Fruit fly (Drosophila melanogaster) whole organism, adult: Measurements from ENCODE around the gene Fer3.

Experiments used
- CG11617 ChIP-seq: fragments of 200-800 bp; sonication (Bioruptor generic); optimal IDR thresholded peaks from 2 replicates; lab custom pipeline; 2017; ENCODE audit warnings: mild to moderate bottlenecking, missing biosample characterization, missing genetic modification reagents, missing genetic modification characterization
- CG12768 ChIP-seq: fragments of 200-800 bp; sonication (Bioruptor generic); optimal IDR thresholded peaks from 2 replicates; lab custom pipeline; 2017; ENCODE audit warnings: missing biosample characterization, missing genetic modification characterization, mild to moderate bottlenecking, moderate library complexity, missing genetic modification reagents
- CG14711 ChIP-seq: fragments of 200-800 bp; sonication (Bioruptor generic); optimal IDR thresholded peaks from 2 replicates; lab custom pipeline; 2018; ENCODE audit warnings: missing biosample characterization, mild to moderate bottlenecking, missing genetic modification characterization, moderate library complexity
- CG1620 ChIP-seq: fragments of 200-800 bp; sonication (Bioruptor generic); optimal IDR thresholded peaks from 2 replicates; lab custom pipeline; 2016; ENCODE audit warnings: missing biosample characterization, missing genetic modification characterization
- CG33017 ChIP-seq: fragments of 200-800 bp; sonication (Bioruptor generic); optimal IDR thresholded peaks from 2 replicates; lab custom pipeline; 2018; ENCODE audit warnings: missing biosample characterization, mild to moderate bottlenecking, missing genetic modification characterization, moderate library complexity
- CG5204 ChIP-seq: fragments of 200-800 bp; sonication (Bioruptor generic); optimal IDR thresholded peaks from 2 replicates; lab custom pipeline; 2016; ENCODE audit warnings: missing biosample characterization, missing genetic modification characterization
- CG7045 ChIP-seq: fragments of 200-800 bp; sonication (Bioruptor generic); optimal IDR thresholded peaks from 2 replicates; lab custom pipeline; 2017; ENCODE audit warnings: missing biosample characterization, mild to moderate bottlenecking, missing genetic modification characterization
- CG7101 ChIP-seq: fragments of 200-800 bp; sonication (Bioruptor generic); optimal IDR thresholded peaks from 2 replicates; lab custom pipeline; 2018; ENCODE audit warnings: missing biosample characterization, mild to moderate bottlenecking, missing genetic modification characterization, moderate library complexity
- Clk ChIP-seq: fragments of 200-800 bp; sonication (Bioruptor generic); optimal IDR thresholded peaks from 2 replicates; lab custom pipeline; 2017; ENCODE audit warnings: missing biosample characterization, missing genetic modification characterization
- Crg-1 ChIP-seq: fragments of 200-800 bp; sonication (Bioruptor generic); optimal IDR thresholded peaks from 2 replicates; lab custom pipeline; 2016; ENCODE audit warnings: missing biosample characterization, missing genetic modification characterization
- Hr96 ChIP-seq: fragments of 200-800 bp; sonication (Bioruptor generic); optimal IDR thresholded peaks from 2 replicates; lab custom pipeline; 2016; ENCODE audit warnings: missing biosample characterization, missing genetic modification characterization
- Mnt ChIP-seq: fragments of 200-800 bp; sonication (Bioruptor generic); optimal IDR thresholded peaks from 2 replicates; lab custom pipeline; 2016; ENCODE audit warnings: missing biosample characterization, mild to moderate bottlenecking, missing genetic modification characterization
- bab1 ChIP-seq: fragments of 200-800 bp; sonication (Bioruptor generic); optimal IDR thresholded peaks from 3 replicates; lab custom pipeline; 2019; ENCODE audit warnings: missing biosample characterization, mild to moderate bottlenecking, missing genetic modification characterization, moderate library complexity
- cic ChIP-seq: fragments of 200-800 bp; sonication (Bioruptor generic); optimal IDR thresholded peaks from 2 replicates; lab custom pipeline; 2017; ENCODE audit warnings: missing biosample characterization, mild to moderate bottlenecking, missing genetic modification characterization, moderate library complexity
- cnc ChIP-seq, 2 experiments: fragments of >200 bp; optimal IDR thresholded peaks; 2 replicates each; lab custom pipeline; 2017
- kay ChIP-seq: fragments of 200-800 bp; sonication (Bioruptor generic); peaks from one replicate; lab custom pipeline; 2016; ENCODE audit warnings: missing biosample characterization, missing genetic modification characterization, borderline replicate concordance
- ovo ChIP-seq: fragments of 200-800 bp; sonication (Bioruptor generic); optimal IDR thresholded peaks from 2 replicates; lab custom pipeline; 2016; ENCODE audit warnings: missing biosample characterization, missing genetic modification characterization
- pad ChIP-seq: fragments of 200-800 bp; sonication (Bioruptor generic); optimal IDR thresholded peaks from 3 replicates; lab custom pipeline; 2017; ENCODE audit warnings: missing biosample characterization, missing genetic modification characterization, mild to moderate bottlenecking, moderate library complexity, missing genetic modification reagents
- tj ChIP-seq: fragments of 200-800 bp; sonication (Bioruptor generic); optimal IDR thresholded peaks from 3 replicates; lab custom pipeline; 2017; ENCODE audit warnings: missing biosample characterization, mild to moderate bottlenecking, missing genetic modification characterization, moderate library complexity
- toe ChIP-seq: fragments of 200-800 bp; sonication (Bioruptor generic); optimal IDR thresholded peaks from 2 replicates; lab custom pipeline; 2016; ENCODE audit warnings: missing biosample characterization, missing genetic modification characterization

The Fer3 gene

DNA sequence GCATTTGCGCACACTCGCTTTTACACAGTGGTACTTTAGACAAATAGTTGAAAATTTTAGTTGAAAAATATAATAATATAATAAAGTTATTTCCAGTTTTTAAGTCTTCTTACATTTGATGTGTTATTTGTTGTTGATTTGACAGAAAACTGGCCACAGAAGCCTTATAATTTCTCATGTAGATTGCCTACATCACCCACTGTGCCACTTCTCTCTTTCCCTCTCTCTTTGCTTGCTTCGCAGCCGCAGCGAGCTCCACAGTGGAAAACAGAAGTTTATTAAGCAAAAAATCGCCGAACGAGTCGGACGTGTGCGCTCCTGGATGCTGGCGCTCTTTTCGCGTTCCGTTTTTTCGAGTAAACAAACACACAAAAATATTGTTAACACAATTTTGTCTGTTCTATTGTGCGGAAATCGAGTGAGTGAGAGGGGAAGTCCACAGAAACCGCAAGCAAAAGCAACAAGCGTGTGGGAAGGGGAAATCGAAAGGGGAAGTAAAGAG is 38.2 kb downstream of the Fer3 start, which contains the start of gene CG42327:
TSS of gene CG42327 (plus strand) at position 277 of the 502 bp plus-strand sequence.
- TF ChIP-seq Crg-1 (peak; percentile 25), CG1620 (GFP tag; lab: Kevin White, UChicago) (no peak), CG33017 (peak; percentile 71), toe (peak; percentile 25), Hr96 (GFP tag; lab: Kevin White, UChicago) (peak; percentile 31), pad (peak; percentile 99), ovo (GFP tag; lab: Kevin White, UChicago) (no peak), CG14711 (tag; lab: Kevin White, UChicago) (peak; percentile 69), kay (GFP tag; lab: Kevin White, UChicago) (no peak), Clk (GFP tag; lab: Kevin White, UChicago) (no peak), cnc (optimal IDR thresholded peaks at IDR 0.05; lab: Kevin White, UChicago) (no peak), CG12768 (GFP tag; lab: Kevin White, UChicago) (peak; percentile 30), CG7101 (tag; lab: Kevin White, UChicago) (peak; percentile 83), Mnt (GFP tag; lab: Kevin White, UChicago) (peak; percentile 64), cic (peak; percentile 56), tj (GFP tag; lab: Kevin White, UChicago) (no peak), CG11617 (GFP tag; lab: Kevin White, UChicago) (peak; percentile 80), CG7045 (peak; percentile 47), bab1 (peak; percentile 87), CG5204 (GFP tag; lab: Kevin White, UChicago) (no peak)

DNA sequence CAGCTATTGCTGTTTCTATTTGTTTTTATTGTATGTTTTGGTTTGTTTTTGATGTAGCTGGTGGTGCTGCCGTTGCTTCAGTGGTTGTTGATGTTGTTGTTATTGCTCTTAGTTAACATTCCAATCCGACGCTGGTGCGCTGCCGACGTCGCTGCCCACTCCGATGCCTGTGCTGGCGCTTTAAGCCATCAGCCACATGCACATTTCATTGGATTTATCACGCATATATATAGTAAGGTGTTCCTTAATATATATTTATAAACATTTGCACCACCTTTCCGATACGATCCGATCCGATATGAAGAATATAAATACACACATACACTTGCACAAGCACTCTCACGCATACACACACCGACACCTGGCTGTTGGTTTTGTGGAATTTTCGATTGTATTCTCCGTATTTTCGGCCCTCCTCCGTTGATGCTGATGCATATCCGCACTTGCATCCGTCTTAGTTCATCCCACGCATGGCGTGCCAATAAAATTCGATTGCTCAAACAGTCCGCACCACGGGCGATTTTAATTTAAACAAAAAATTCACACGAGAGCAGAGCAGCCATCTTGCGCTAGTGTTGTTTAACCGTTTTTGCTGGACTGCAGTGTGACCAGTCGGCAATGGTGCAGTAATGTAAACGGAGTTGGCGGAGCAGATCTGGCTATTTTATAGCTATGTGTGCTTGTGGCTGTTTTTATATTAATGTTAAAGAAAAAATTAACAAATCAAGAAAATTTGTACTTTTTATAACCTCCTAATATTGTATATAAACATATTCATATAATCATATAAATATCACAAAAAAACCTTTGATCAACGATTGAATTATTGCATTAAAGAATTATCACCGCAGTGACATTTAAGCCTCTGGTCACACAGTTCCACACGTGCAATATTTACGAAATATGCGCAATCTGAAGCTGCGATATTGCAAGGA is 43.7 kb downstream of the Fer3 start, which contains the start of the genes Csk and Elp1:
TSS of gene Csk (minus strand) at position 602 of the 935 bp plus-strand sequence.
TSS of gene Elp1 (plus strand) at position 867 of the 935 bp plus-strand sequence.
- TF ChIP-seq Mnt (GFP tag; lab: Kevin White, UChicago) = peak; percentile 97
- TF ChIP-seq toe = peak; percentile 76
- TF ChIP-seq CG14711 (tag; lab: Kevin White, UChicago) = peak; percentile 47
- peak; percentile 65 for TF ChIP-seq kay (GFP tag; lab: Kevin White, UChicago)
- peak; percentile 76 for TF ChIP-seq CG1620 (GFP tag; lab: Kevin White, UChicago)
- peak; percentile 67 for TF ChIP-seq ovo (GFP tag; lab: Kevin White, UChicago)
- peak; percentile 67 for TF ChIP-seq pad
- peak; percentile 59 for TF ChIP-seq Hr96 (GFP tag; lab: Kevin White, UChicago)
- TF ChIP-seq cic = peak; percentile 78
- no peak for TF ChIP-seq cnc (optimal IDR thresholded peaks at IDR 0.05; lab: Kevin White, UChicago)
- TF ChIP-seq CG7101 (tag; lab: Kevin White, UChicago) = peak; percentile 74
- peak; percentile 42 for TF ChIP-seq tj (GFP tag; lab: Kevin White, UChicago)
- peak; percentile 43 for TF ChIP-seq Clk (GFP tag; lab: Kevin White, UChicago)
- TF ChIP-seq CG33017 = peak; percentile 52
- TF ChIP-seq CG7045 = peak; percentile 49
- peak; percentile 71 for TF ChIP-seq bab1
- TF ChIP-seq CG5204 (GFP tag; lab: Kevin White, UChicago) = peak; percentile 55
- TF ChIP-seq Crg-1 = peak; percentile 68
- TF ChIP-seq CG12768 (GFP tag; lab: Kevin White, UChicago) = no peak
- TF ChIP-seq CG11617 (GFP tag; lab: Kevin White, UChicago) = peak; percentile 66

dm6 chr3R:11649449-11649848 is 44.7 kb downstream of the Fer3 start:
- TF ChIP-seq Mnt (GFP tag; lab: Kevin White, UChicago) (no peak), tj (GFP tag; lab: Kevin White, UChicago) (no peak), Clk (GFP tag; lab: Kevin White, UChicago) (peak; percentile 68), CG7101 (tag; lab: Kevin White, UChicago) (peak; percentile 82), CG1620 (GFP tag; lab: Kevin White, UChicago) (peak; percentile 50), Crg-1 (peak; percentile 33), CG7045 (peak; percentile 84), Hr96 (GFP tag; lab: Kevin White, UChicago) (peak; percentile 48), toe (peak; percentile 45), CG5204 (GFP tag; lab: Kevin White, UChicago) (peak; percentile 72), pad (peak; percentile 36), CG12768 (GFP tag; lab: Kevin White, UChicago) (peak; percentile 80), bab1 (peak; percentile 82), CG11617 (GFP tag; lab: Kevin White, UChicago) (peak; percentile 48), CG14711 (tag; lab: Kevin White, UChicago) (peak; percentile 70), ovo (GFP tag; lab: Kevin White, UChicago) (no peak), CG33017 (peak; percentile 84), kay (GFP tag; lab: Kevin White, UChicago) (no peak), cic (no peak), cnc (optimal IDR thresholded peaks at IDR 0.05; lab: Kevin White, UChicago) (no peak)

dm6 chr3R:11648356-11649355 is 45.5 kb downstream of the Fer3 start:
- TF ChIP-seq CG12768 (GFP tag; lab: Kevin White, UChicago) (peak; percentile 33), Crg-1 (no peak), cic (peak; percentile 13), Clk (GFP tag; lab: Kevin White, UChicago) (no peak), Hr96 (GFP tag; lab: Kevin White, UChicago) (no peak), tj (GFP tag; lab: Kevin White, UChicago) (peak; percentile 48), ovo (GFP tag; lab: Kevin White, UChicago) (no peak), kay (GFP tag; lab: Kevin White, UChicago) (peak; percentile 93)
